Fruit fly (Drosophila melanogaster): ENCODE measurements around the gene Cpr12A.

DNA sequence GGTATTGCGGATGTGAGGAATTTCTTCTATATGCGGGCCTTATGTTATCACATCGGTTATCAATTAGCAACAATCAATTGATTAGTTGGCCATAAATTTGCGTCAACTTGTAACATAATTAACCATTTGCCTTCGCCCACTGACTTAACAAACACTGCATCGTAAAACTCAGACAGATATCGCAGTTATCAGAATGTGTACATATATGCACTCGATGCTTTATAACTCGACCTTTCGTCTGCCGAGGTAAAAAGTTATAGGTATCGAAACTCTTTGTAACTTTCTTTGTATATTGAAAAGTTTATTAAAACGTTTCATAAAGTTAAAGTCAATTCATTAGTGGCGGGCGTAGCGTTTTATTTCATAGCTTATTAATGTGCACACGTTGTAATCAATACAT is 19.6 kb downstream of the Cpr12A start:
- no peak for TF ChIP-seq CG5204 (GFP tag; optimal IDR thresholded peaks at IDR 0.05)
- TF ChIP-seq ovo (GFP tag; optimal IDR thresholded peaks at IDR 0.05): no peak
- TF ChIP-seq Hr96 (GFP tag; optimal IDR thresholded peaks at IDR 0.05): no peak
